Worm (Caenorhabditis elegans): ENCODE data around the gene npl-4.1.

DNA sequence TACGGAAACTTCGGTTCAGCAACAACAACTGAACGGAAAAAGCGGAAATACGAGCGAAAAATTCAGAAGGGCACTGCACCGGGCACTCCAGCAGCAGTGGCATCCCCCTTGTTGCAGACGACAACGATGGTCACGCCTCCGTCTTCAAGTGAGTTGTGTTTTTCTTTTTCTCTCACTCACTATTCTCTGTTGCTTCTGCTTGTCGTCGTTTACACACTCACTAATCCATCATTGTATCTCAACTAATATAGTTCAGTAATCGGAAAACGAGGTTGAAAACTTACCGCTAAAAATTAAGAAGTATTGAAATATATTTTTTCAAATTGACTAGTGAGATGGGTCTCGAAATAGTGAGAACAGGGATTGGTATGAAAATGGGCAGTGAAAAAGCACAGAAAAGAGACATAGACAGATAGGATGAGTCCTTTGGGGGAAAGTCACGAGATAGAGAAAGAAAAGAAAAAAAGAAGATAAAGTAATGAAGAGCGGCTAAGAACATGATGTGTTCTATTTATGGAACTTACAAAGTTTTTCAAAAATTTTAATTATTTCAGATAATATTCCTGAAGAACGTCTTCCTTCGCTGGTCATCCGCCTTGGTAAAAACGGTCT, 32.1 kb downstream of the npl-4.1 start:
- no peak for TF ChIP-seq ZK546.5 (tag; optimal IDR thresholded peaks at IDR 0.05)
- no peak for TF ChIP-seq dmd-9 (GFP tag; IDR thresholded peaks at IDR 0.05)
- no peak for TF ChIP-seq ceh-82 (tag; optimal IDR thresholded peaks at IDR 0.05)

Measured in whole organism, L4 larva.